Fruit fly (Drosophila melanogaster): ENCODE results near the gene CG44362.

CG44362 gene

DNA sequence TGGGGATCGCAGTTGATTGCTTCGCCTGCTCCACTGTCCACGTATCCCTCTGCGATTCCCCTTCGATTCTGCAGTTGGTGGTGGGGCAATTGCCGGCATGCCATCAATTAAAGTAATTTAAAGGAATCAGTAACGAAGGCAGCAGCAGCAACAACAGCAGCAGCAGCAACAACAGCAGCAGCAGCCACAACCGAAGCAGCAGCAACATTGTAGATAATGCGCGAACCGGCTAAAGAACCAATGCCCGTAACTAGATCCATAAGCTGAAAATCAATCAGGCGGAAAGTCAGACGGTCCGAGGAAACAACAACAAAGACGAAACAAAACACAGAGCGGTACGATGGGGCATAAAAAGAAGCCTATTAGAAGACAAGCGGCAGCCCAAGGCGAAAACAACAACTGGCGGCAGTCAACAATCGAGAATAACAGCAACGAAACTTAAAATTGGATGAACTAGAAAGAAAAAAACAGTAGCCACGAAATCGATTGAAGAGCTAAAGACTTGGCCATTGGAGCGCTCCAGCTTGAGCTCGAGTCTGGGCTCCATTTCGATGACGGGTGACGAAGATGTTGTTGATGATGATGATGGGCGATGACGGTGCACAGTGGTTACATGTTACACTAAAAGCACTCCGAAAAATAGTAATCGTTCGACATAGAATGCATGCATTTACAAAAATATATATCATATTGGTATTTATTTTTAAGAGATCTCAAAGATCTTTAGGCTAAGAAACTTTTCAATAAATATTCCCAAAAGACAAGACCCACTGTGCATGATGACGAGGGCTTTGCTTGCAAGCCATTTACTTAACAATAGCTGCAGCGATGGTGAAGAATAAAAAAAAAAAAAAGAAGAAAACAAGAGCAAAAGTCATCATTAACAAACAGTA lies 8.3 kb downstream of the CG44362 start:
- TF ChIP-seq CG7101 (tag; optimal IDR thresholded peaks at IDR 0.05), result peak; percentile 8
- TF ChIP-seq Hr96 (GFP tag; optimal IDR thresholded peaks at IDR 0.05), result no peak
- TF ChIP-seq CG1620 (GFP tag; optimal IDR thresholded peaks at IDR 0.05), result peak; percentile 5
- TF ChIP-seq kay (GFP tag; ENCODE audit: borderline replicate concordance), result no peak
- TF ChIP-seq ovo (GFP tag; optimal IDR thresholded peaks at IDR 0.05), result no peak
- no peak for TF ChIP-seq tj (GFP tag; optimal IDR thresholded peaks at IDR 0.05)
- no peak for TF ChIP-seq Mnt (GFP tag; optimal IDR thresholded peaks at IDR 0.05)
- no peak for TF ChIP-seq cic (GFP tag; optimal IDR thresholded peaks at IDR 0.05)
- no peak for TF ChIP-seq CG14711 (tag; optimal IDR thresholded peaks at IDR 0.05)
- TF ChIP-seq cnc (optimal IDR thresholded peaks at IDR 0.05), result no peak
- no peak for TF ChIP-seq CG5204 (GFP tag; optimal IDR thresholded peaks at IDR 0.05)
- no peak for TF ChIP-seq toe (GFP tag; optimal IDR thresholded peaks at IDR 0.05)
- TF ChIP-seq bab1 (GFP tag; optimal IDR thresholded peaks at IDR 0.05), result peak; percentile 74

DNA sequence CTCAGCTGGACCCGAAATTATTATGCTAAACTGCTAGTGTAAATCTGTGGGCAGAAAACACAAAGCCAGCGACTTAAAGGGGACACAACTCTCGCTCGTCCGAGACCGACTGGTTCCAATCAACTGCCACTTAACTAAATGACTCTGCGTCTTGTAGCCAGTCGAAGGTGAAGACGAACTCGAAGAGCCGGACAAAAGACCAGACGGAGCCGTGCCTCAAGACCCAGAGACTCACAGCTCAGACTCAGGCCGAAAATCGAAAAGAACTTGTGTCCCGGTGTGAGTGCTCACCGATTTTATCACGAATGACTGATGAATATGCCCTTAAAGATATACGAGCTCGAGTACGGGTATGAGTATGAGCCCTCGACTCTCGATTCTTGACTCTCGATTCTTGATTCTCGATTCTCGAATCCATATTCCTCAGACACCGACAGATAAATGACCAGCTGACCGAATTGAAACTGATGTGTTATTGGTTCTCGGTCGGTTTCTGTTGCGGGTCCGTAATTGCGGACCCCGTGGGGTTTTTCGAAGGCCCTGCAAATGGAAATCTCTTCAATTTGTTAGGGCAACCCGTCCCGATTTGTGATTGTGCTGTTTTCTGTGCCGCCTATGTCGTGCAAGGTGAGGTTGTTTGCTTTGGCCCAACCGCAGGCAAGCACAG lies 9.3 kb downstream of the CG44362 start:
- no peak for TF ChIP-seq CG11617 (GFP tag; optimal IDR thresholded peaks at IDR 0.05)
- TF ChIP-seq pad (GFP tag; optimal IDR thresholded peaks at IDR 0.05), result no peak
- TF ChIP-seq CG12768 (GFP tag; optimal IDR thresholded peaks at IDR 0.05), result no peak
- TF ChIP-seq toe (GFP tag; optimal IDR thresholded peaks at IDR 0.05), result no peak
- no peak for TF ChIP-seq Mnt (GFP tag; optimal IDR thresholded peaks at IDR 0.05)

DNA sequence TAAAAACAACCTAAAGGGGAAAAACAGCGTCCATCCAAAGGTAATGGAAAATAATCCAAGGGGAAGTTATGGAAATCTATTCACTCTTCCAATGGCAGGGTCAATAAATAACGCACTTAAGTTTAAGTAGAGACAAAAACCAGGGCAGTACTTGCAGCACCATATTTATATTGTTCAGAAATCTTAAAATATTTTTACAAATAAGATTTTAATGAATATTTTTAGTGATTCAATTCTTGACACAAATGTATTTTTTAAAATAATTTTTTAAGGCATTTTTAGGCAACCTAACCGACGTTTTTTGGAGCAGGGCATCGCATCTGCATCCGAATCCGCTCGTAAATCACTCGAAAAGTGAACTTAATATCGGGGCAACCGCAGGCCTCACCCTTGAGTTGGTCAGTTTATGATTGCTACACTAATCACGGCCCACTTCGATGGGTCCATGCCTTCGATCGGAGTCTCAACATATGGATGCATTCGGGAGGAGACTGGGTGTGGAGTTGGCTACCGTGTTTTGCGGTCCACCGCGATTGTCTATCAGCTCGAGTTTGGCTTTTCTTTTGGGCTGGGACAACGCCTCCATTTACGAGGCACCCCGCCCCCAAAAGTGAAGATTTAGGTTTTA lies 10.0 kb downstream of the CG44362 start:
- TF ChIP-seq CG5204 (GFP tag; optimal IDR thresholded peaks at IDR 0.05) (no peak), toe (GFP tag; optimal IDR thresholded peaks at IDR 0.05) (no peak), kay (GFP tag; ENCODE audit: borderline replicate concordance) (no peak), cic (GFP tag; optimal IDR thresholded peaks at IDR 0.05) (no peak), CG12768 (GFP tag; optimal IDR thresholded peaks at IDR 0.05) (no peak), bab1 (GFP tag; optimal IDR thresholded peaks at IDR 0.05) (no peak), cnc (optimal IDR thresholded peaks at IDR 0.05) (no peak), CG14711 (tag; optimal IDR thresholded peaks at IDR 0.05) (no peak), CG7101 (tag; optimal IDR thresholded peaks at IDR 0.05) (no peak), CG7045 (GFP tag; optimal IDR thresholded peaks at IDR 0.05) (no peak)

DNA sequence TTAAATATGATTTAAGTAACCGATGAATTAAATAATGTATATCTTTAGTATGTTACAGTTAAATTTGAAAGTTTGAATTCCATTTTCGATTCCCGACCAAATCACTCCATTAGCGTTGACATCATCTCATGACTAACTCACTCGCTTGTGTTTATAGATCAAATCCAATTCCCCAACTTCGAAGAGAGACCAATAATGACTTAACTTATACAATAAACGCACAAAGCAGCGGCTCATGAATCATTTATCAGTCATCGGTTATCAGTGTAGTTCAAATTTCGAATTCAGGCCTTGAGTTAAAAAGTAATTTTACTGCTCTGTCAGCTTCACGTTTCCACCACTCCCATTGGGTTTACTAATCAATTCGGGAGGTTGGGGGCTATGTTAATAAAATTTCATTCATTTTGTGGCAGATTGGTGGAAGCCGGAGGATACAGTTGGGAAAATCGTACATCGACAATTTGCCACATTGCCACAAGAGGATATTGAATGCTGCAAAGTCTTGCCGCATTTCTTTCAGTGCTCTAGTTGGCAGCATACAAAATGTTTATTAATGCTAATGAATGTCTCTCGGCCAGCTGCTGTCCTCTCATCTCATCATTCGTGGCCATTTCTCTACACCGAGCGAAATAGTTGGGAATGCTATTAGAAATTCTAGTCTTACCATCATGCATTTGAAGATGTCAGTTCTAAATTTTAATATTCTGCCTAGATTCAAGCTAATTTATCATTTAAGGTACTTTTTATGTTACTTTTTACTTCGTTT lies 11.1 kb downstream of the CG44362 start:
- TF ChIP-seq cic (GFP tag; optimal IDR thresholded peaks at IDR 0.05), result no peak
- no peak for TF ChIP-seq toe (GFP tag; optimal IDR thresholded peaks at IDR 0.05)
- TF ChIP-seq ovo (GFP tag; optimal IDR thresholded peaks at IDR 0.05), result no peak
- no peak for TF ChIP-seq CG7101 (tag; optimal IDR thresholded peaks at IDR 0.05)
- no peak for TF ChIP-seq CG14711 (tag; optimal IDR thresholded peaks at IDR 0.05)
- TF ChIP-seq Hr96 (GFP tag; optimal IDR thresholded peaks at IDR 0.05), result no peak
- TF ChIP-seq CG12768 (GFP tag; optimal IDR thresholded peaks at IDR 0.05), result no peak
- TF ChIP-seq CG7045 (GFP tag; optimal IDR thresholded peaks at IDR 0.05), result no peak
- TF ChIP-seq cnc (optimal IDR thresholded peaks at IDR 0.05), result no peak
- TF ChIP-seq CG1620 (GFP tag; optimal IDR thresholded peaks at IDR 0.05), result no peak

DNA sequence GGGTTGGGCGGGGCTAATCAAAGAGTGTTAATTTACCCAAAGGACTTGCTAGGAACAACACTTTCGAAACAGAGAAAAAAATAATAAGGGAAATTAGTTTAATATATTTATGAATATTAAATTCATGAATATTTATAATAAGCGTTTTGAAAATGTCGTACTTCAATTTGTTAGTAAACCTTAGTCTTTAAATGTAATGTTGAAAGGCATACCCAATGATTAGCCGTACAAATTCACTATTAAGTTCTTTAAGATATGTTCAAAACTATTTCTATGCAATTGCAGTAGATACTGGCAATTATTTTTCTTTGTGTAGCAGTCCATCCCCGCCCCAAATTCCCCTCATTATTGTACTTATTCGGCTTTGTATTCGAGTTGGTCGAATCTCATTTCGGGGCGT lies 13.2 kb downstream of the CG44362 start:
- no peak for TF ChIP-seq Hr96 (GFP tag; optimal IDR thresholded peaks at IDR 0.05)
- TF ChIP-seq CG5204 (GFP tag; optimal IDR thresholded peaks at IDR 0.05), result no peak
- no peak for TF ChIP-seq pad (GFP tag; optimal IDR thresholded peaks at IDR 0.05)
- no peak for TF ChIP-seq cnc (optimal IDR thresholded peaks at IDR 0.05)
- TF ChIP-seq Mnt (GFP tag; optimal IDR thresholded peaks at IDR 0.05), result no peak
- TF ChIP-seq CG33017 (tag; optimal IDR thresholded peaks at IDR 0.05), result no peak
- TF ChIP-seq CG1620 (GFP tag; optimal IDR thresholded peaks at IDR 0.05), result no peak
- no peak for TF ChIP-seq kay (GFP tag; ENCODE audit: borderline replicate concordance)
- TF ChIP-seq cic (GFP tag; optimal IDR thresholded peaks at IDR 0.05), result no peak
- TF ChIP-seq CG7101 (tag; optimal IDR thresholded peaks at IDR 0.05), result no peak
- TF ChIP-seq tj (GFP tag; optimal IDR thresholded peaks at IDR 0.05), result no peak

DNA sequence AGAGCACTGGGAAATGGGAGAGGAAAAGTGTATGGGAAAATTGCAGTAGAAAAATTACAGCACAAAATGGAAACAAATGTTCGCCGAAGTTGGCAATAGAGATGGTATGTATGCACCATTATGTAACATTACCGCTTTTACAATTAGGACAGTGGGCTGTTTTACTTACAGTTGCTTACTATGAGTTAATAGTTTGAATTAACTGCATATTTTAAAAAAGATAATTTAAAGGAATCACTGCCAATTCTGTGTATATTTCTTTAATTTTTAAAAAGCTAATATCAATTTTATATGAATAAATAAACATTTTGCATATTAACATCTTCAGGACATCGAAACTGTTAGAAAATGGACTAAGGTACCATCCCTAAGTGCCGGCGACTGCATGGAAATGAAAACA lies 16.4 kb downstream of the CG44362 start:
- TF ChIP-seq cic (GFP tag; optimal IDR thresholded peaks at IDR 0.05) (no peak), Clk (GFP tag; optimal IDR thresholded peaks at IDR 0.05) (no peak), cnc (optimal IDR thresholded peaks at IDR 0.05) (no peak), tj (GFP tag; optimal IDR thresholded peaks at IDR 0.05) (no peak), CG12768 (GFP tag; optimal IDR thresholded peaks at IDR 0.05) (no peak), toe (GFP tag; optimal IDR thresholded peaks at IDR 0.05) (no peak), kay (GFP tag; ENCODE audit: borderline replicate concordance) (no peak), bab1 (GFP tag; optimal IDR thresholded peaks at IDR 0.05) (no peak), Crg-1 (GFP tag; optimal IDR thresholded peaks at IDR 0.05) (no peak), CG7045 (GFP tag; optimal IDR thresholded peaks at IDR 0.05) (no peak), ovo (GFP tag; optimal IDR thresholded peaks at IDR 0.05) (no peak), Hr96 (GFP tag; optimal IDR thresholded peaks at IDR 0.05) (no peak)

Measured in whole organism, adult.